Fruit fly (Drosophila melanogaster): ENCODE data around the gene mRpL39.

Gene mRpL39

dm6 chr3L:15031773-15032172, 32.3 kb upstream of the mRpL39 start:
- TF ChIP-seq Dll (optimal IDR thresholded peaks at IDR 0.05) (no peak), pan (optimal IDR thresholded peaks at IDR 0.05) (no peak), psq (optimal IDR thresholded peaks at IDR 0.05) (no peak), EcR (GFP tag; optimal IDR thresholded peaks at IDR 0.05) (no peak)

dm6 chr3L:15023192-15023591, 23.7 kb upstream of the mRpL39 start, which contains the start of gene CG32148:
Gene CG32148 (plus strand): TSS chr3L:15023492.
- no peak for TF ChIP-seq pan (optimal IDR thresholded peaks at IDR 0.05)

dm6 chr3L:15021008-15021407, 21.5 kb upstream of the mRpL39 start:
- TF ChIP-seq Dll (optimal IDR thresholded peaks at IDR 0.05) (no peak), EcR (GFP tag; optimal IDR thresholded peaks at IDR 0.05) (no peak), psq (optimal IDR thresholded peaks at IDR 0.05) (no peak), usp (GFP tag; optimal IDR thresholded peaks at IDR 0.05) (no peak), CG8478 (optimal IDR thresholded peaks at IDR 0.05) (no peak), pan (optimal IDR thresholded peaks at IDR 0.05) (no peak)

- TF ChIP-seq EcR (GFP tag; optimal IDR thresholded peaks at IDR 0.05) (no peak), Dll (optimal IDR thresholded peaks at IDR 0.05) (no peak), pan (optimal IDR thresholded peaks at IDR 0.05) (no peak), CG8478 (optimal IDR thresholded peaks at IDR 0.05) (no peak), usp (GFP tag; optimal IDR thresholded peaks at IDR 0.05) (no peak), psq (optimal IDR thresholded peaks at IDR 0.05) (no peak)
These were observed 14.7 kb upstream of the mRpL39 start, which contains the start of gene Reck for dm6 chr3L:15013957-15014692. Gene Reck (minus strand): TSS chr3L:15014062.

dm6 chr3L:15013296-15013695, 13.8 kb upstream of the mRpL39 start:
- TF ChIP-seq Dll (optimal IDR thresholded peaks at IDR 0.05): no peak
- TF ChIP-seq psq (optimal IDR thresholded peaks at IDR 0.05): no peak
- no peak for TF ChIP-seq pan (optimal IDR thresholded peaks at IDR 0.05)
- TF ChIP-seq EcR (GFP tag; optimal IDR thresholded peaks at IDR 0.05): no peak

- no peak for TF ChIP-seq pan (optimal IDR thresholded peaks at IDR 0.05)
- TF ChIP-seq EcR (GFP tag; optimal IDR thresholded peaks at IDR 0.05): no peak
- no peak for TF ChIP-seq Dll (optimal IDR thresholded peaks at IDR 0.05)
- no peak for TF ChIP-seq CG8478 (optimal IDR thresholded peaks at IDR 0.05)
- no peak for TF ChIP-seq psq (optimal IDR thresholded peaks at IDR 0.05)
- TF ChIP-seq usp (GFP tag; optimal IDR thresholded peaks at IDR 0.05): no peak
These were observed 12.3 kb upstream of the mRpL39 start for dm6 chr3L:15011638-15012335.

- TF ChIP-seq usp (GFP tag; optimal IDR thresholded peaks at IDR 0.05): no peak
- TF ChIP-seq CG8478 (optimal IDR thresholded peaks at IDR 0.05): no peak
- no peak for TF ChIP-seq EcR (GFP tag; optimal IDR thresholded peaks at IDR 0.05)
- TF ChIP-seq Dll (optimal IDR thresholded peaks at IDR 0.05): no peak
- TF ChIP-seq psq (optimal IDR thresholded peaks at IDR 0.05): no peak
- TF ChIP-seq pan (optimal IDR thresholded peaks at IDR 0.05): no peak
These were observed 11.7 kb upstream of the mRpL39 start for dm6 chr3L:15011142-15011541.

- no peak for TF ChIP-seq usp (GFP tag; optimal IDR thresholded peaks at IDR 0.05)
- TF ChIP-seq Dll (optimal IDR thresholded peaks at IDR 0.05): no peak
- no peak for TF ChIP-seq EcR (GFP tag; optimal IDR thresholded peaks at IDR 0.05)
These were observed 11.1 kb upstream of the mRpL39 start for dm6 chr3L:15010601-15011000.

dm6 chr3L:15009681-15010080, 10.2 kb upstream of the mRpL39 start:
- no peak for TF ChIP-seq psq (optimal IDR thresholded peaks at IDR 0.05)
- no peak for TF ChIP-seq EcR (GFP tag; optimal IDR thresholded peaks at IDR 0.05)
- no peak for TF ChIP-seq usp (GFP tag; optimal IDR thresholded peaks at IDR 0.05)
- no peak for TF ChIP-seq CG8478 (optimal IDR thresholded peaks at IDR 0.05)
- no peak for TF ChIP-seq Dll (optimal IDR thresholded peaks at IDR 0.05)
- no peak for TF ChIP-seq pan (optimal IDR thresholded peaks at IDR 0.05)

dm6 chr3L:15007271-15007948, 7.9 kb upstream of the mRpL39 start:
- TF ChIP-seq EcR (GFP tag; optimal IDR thresholded peaks at IDR 0.05) (no peak), psq (optimal IDR thresholded peaks at IDR 0.05) (no peak), usp (GFP tag; optimal IDR thresholded peaks at IDR 0.05) (no peak), pan (optimal IDR thresholded peaks at IDR 0.05) (no peak), Dll (optimal IDR thresholded peaks at IDR 0.05) (no peak), CG8478 (optimal IDR thresholded peaks at IDR 0.05) (no peak)

- TF ChIP-seq CG8478 (optimal IDR thresholded peaks at IDR 0.05) (no peak), EcR (GFP tag; optimal IDR thresholded peaks at IDR 0.05) (no peak), pan (optimal IDR thresholded peaks at IDR 0.05) (no peak), Dll (optimal IDR thresholded peaks at IDR 0.05) (no peak), usp (GFP tag; optimal IDR thresholded peaks at IDR 0.05) (no peak), psq (optimal IDR thresholded peaks at IDR 0.05) (no peak)
These were observed 7.4 kb upstream of the mRpL39 start for dm6 chr3L:15006825-15007224.

- no peak for TF ChIP-seq usp (GFP tag; optimal IDR thresholded peaks at IDR 0.05)
These were observed 6.3 kb upstream of the mRpL39 start for dm6 chr3L:15005774-15006173.
